Worm (Caenorhabditis elegans): ENCODE results near the gene fut-2.
A peak's percentile ranks its signal among the peaks of the same experiment; 100 is the strongest.

fut-2 gene

ce11 chrV:6557035-6557434, 18.7 kb downstream of the fut-2 start, which contains the start of gene spp-27:
Gene spp-27 (minus strand): TSS chrV:6557135.
- TF ChIP-seq unc-39 (tag; optimal IDR thresholded peaks at IDR 0.05) (no peak), sma-9 (GFP tag; optimal IDR thresholded peaks at IDR 0.05) (no peak), sma-9 (tag; optimal IDR thresholded peaks at IDR 0.05) (no peak), nhr-10 (tag; optimal IDR thresholded peaks at IDR 0.05) (no peak), ztf-1 (GFP tag; conservative IDR thresholded peaks at IDR 0.05) (no peak), F13H6.1 (tag; optimal IDR thresholded peaks at IDR 0.05) (no peak), lin-39 (tag; optimal IDR thresholded peaks at IDR 0.05) (no peak), unc-62 (GFP tag; optimal IDR thresholded peaks at IDR 0.05) (no peak), ztf-11 (tag; optimal IDR thresholded peaks at IDR 0.05) (no peak), nhr-129 (tag; optimal IDR thresholded peaks at IDR 0.05) (no peak), R02D3.7 (tag; optimal IDR thresholded peaks at IDR 0.05) (no peak), C34F6.9 (tag; optimal IDR thresholded peaks at IDR 0.05) (no peak), egl-27 (tag; optimal IDR thresholded peaks at IDR 0.05) (no peak), nhr-21 (tag; optimal IDR thresholded peaks at IDR 0.05) (no peak), nhr-23 (tag; optimal IDR thresholded peaks at IDR 0.05) (no peak), sem-4 (tag; optimal IDR thresholded peaks at IDR 0.05) (no peak), zag-1 (tag; optimal IDR thresholded peaks at IDR 0.05) (no peak), nhr-6 (tag; optimal IDR thresholded peaks at IDR 0.05) (no peak), Y55F3AM.14 (GFP tag; optimal IDR thresholded peaks at IDR 0.05) (no peak)

DNA sequence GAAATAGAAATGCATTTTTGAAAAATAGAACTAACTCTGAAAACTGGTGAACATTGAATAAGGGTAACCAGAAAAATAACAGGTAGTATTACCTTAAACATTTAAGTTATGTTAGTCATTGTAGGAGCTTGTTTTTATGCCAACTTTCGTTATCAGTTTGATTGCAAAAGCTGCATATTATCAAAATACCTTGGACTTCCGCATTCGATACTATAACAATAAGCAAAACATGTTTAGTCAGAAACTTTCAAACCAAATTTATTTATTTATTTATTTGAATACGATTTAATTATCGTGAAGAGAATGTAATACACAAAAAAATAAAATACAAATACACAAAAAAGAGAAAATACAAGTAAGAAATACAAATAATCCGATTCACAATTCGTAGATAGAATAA, 21.4 kb downstream of the fut-2 start, which contains the start of gene K04A8.19:
Gene K04A8.19, minus strand, starts transcription at position 101 of the 400 bp plus-strand sequence.
- TF ChIP-seq unc-39 (tag; optimal IDR thresholded peaks at IDR 0.05) (no peak), fos-1 (tag; optimal IDR thresholded peaks at IDR 0.05) (no peak), elt-3 (tag; optimal IDR thresholded peaks at IDR 0.05) (no peak), lin-39 (tag; optimal IDR thresholded peaks at IDR 0.05) (no peak), elt-1 (tag; optimal IDR thresholded peaks at IDR 0.05) (no peak), mab-5 (tag; optimal IDR thresholded peaks at IDR 0.05) (no peak), skn-1 (tag; optimal IDR thresholded peaks at IDR 0.05) (no peak), F13H6.1 (tag; optimal IDR thresholded peaks at IDR 0.05) (no peak), ztf-4 (tag; optimal IDR thresholded peaks at IDR 0.05) (no peak), lin-11 (tag; optimal IDR thresholded peaks at IDR 0.05) (no peak), peb-1 (tag; optimal IDR thresholded peaks at IDR 0.05) (no peak), crh-2 (tag; optimal IDR thresholded peaks at IDR 0.05) (no peak), nhr-21 (tag; optimal IDR thresholded peaks at IDR 0.05) (no peak), unc-62 (GFP tag; optimal IDR thresholded peaks at IDR 0.05) (no peak), snpc-4 (tag; optimal IDR thresholded peaks at IDR 0.05) (no peak), ztf-11 (tag; optimal IDR thresholded peaks at IDR 0.05) (no peak), sma-3 (GFP tag; optimal IDR thresholded peaks at IDR 0.05) (no peak), lin-13 (GFP tag; optimal IDR thresholded peaks at IDR 0.05) (no peak), lsy-2 (tag; optimal IDR thresholded peaks at IDR 0.05) (no peak)

DNA sequence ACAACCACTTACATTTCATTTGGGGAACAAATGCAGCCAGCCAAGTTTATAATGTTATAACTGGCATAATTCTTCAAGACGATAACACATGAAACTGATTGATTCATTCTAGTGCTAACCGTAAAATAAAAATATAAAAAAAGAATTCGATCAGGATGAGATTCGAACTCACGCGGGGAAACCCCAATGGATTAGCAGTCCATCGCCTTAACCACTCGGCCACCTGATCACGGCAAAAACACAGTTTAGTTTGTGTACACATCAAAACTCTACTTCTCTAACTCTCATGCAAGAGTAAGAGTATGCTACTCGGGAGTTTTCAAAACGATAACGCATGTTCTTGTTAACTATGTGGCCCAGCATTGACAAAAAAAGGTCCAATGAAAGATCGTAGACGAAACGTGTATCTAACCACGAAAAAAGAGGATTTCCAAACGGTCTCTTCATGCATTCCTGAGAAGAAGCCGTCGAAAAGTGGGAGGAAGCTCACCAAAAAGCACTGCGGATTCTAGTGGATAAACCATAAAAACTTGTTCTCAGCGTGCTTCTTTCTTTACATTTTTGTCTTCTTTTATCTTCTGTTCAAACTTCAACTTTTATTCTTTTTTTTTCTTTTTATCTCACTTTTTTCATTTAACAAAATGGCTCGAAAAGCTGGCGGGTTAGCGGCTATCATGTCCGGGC, 23.8 kb downstream of the fut-2 start, which contains the start of gene twk-10:
Gene twk-10, plus strand, starts transcription at position 634 of the 684 bp plus-strand sequence.
- TF ChIP-seq sma-3 (GFP tag; optimal IDR thresholded peaks at IDR 0.05), result peak; percentile 19
- peak; percentile 43 for TF ChIP-seq sma-9 (GFP tag; optimal IDR thresholded peaks at IDR 0.05)
- TF ChIP-seq sma-9 (tag; optimal IDR thresholded peaks at IDR 0.05), result no peak
- no peak for TF ChIP-seq peb-1 (tag; optimal IDR thresholded peaks at IDR 0.05)
- TF ChIP-seq nhr-21 (tag; optimal IDR thresholded peaks at IDR 0.05), result no peak
- TF ChIP-seq C34F6.9 (tag; optimal IDR thresholded peaks at IDR 0.05), result peak; percentile 18
- peak; percentile 59 for TF ChIP-seq fos-1 (tag; optimal IDR thresholded peaks at IDR 0.05)
- TF ChIP-seq nhr-129 (tag; optimal IDR thresholded peaks at IDR 0.05), result peak; percentile 54

DNA sequence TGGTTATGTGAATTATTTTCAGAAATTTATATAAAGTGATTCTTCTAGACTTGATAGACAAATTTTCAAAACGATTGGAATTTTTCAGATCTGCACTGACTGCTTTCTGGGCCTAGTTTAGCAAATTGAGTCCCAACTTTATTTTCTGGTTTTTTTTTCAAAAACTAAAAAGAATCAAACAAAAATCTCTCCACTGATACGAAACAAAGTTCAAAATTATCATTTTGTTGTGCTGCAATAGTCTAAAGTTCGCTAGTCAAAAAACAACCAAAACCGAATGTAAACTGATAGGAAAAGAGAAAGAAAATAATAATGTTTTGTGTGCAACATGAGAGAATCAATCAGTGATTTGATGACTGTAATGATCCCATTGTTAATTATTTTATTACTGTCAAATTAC, 25.8 kb downstream of the fut-2 start, which contains the start of gene lipl-4:
Gene lipl-4, plus strand, starts transcription at position 301 of the 400 bp plus-strand sequence.
- no peak for TF ChIP-seq zag-1 (tag; optimal IDR thresholded peaks at IDR 0.05)
- no peak for TF ChIP-seq egl-27 (tag; optimal IDR thresholded peaks at IDR 0.05)
- no peak for TF ChIP-seq ztf-4 (tag; optimal IDR thresholded peaks at IDR 0.05)
- TF ChIP-seq nhr-12 (tag; optimal IDR thresholded peaks at IDR 0.05), result no peak
- no peak for TF ChIP-seq aly-2 (tag; optimal IDR thresholded peaks at IDR 0.05)
- TF ChIP-seq nhr-10 (tag; optimal IDR thresholded peaks at IDR 0.05), result no peak
- no peak for TF ChIP-seq mbf-1 (tag; optimal IDR thresholded peaks at IDR 0.05)
- no peak for TF ChIP-seq ztf-11 (tag; optimal IDR thresholded peaks at IDR 0.05)
- TF ChIP-seq mab-5 (tag; optimal IDR thresholded peaks at IDR 0.05), result no peak
- TF ChIP-seq lin-13 (GFP tag; optimal IDR thresholded peaks at IDR 0.05), result no peak

All from whole organism, L2 larva.